Worm (Caenorhabditis elegans): Measurements from ENCODE around the gene str-198.

DNA sequence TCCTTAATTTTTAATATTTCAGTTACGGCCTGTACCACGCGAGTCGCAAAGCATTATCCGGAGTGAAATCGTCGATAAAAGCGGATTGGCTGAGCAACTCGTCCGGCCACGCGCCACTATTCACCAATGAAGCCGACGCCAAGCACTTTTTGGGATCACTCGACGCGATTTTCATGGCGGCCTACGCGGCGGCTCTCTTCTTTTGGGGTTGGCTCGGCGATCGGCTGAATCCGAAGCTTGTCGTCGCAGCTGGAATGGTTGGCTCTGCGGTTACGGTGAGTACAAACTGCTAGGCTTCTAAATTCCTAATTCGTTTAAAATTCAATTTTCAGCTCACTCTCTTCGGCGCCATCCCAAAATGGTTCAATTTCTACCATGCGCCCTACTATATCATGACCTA is 22.7 kb upstream of the str-198 start:
- no peak for TF ChIP-seq flt-1 (GFP tag; IDR thresholded peaks at IDR 0.05)
- no peak for TF ChIP-seq ztf-23 (GFP tag; IDR thresholded peaks at IDR 0.05)
- no peak for TF ChIP-seq ztf-29 (GFP tag; IDR thresholded peaks at IDR 0.05)
- 0 out of 2 replicates have a peak, but pooled peaks have one; percentile 39 for TF ChIP-seq tab-1 (GFP tag; IDR thresholded peaks at IDR 0.05)
- TF ChIP-seq ref-1 (GFP tag; conservative IDR thresholded peaks at IDR 0.05): no peak
- TF ChIP-seq klf-2 (GFP tag; conservative IDR thresholded peaks at IDR 0.05): no peak
- TF ChIP-seq T22C8.4 (GFP tag; IDR thresholded peaks at IDR 0.05): no peak
- TF ChIP-seq med-1 (GFP tag; optimal IDR thresholded peaks at IDR 0.05; ENCODE audit: insufficient read depth): no peak
- TF ChIP-seq cog-1 (tag; optimal IDR thresholded peaks at IDR 0.05): no peak

Data from whole organism, midembryonic.